Fruit fly (Drosophila melanogaster) S2 (cell line): ENCODE measurements around the gene dib.

Experiments
- CG8478 ChIP-seq: fragments of >200 bp; optimal IDR thresholded peaks from 2 replicates; lab custom pipeline; 2018
- CTCF ChIP-seq, 2 experiments: fragments of >200 bp; optimal IDR thresholded peaks; 2 replicates each; lab custom pipeline; 2018

The dib gene

dm6 chr3L:4113998-4114397, 51.9 kb downstream of the dib start:
- no peak for TF ChIP-seq CG8478 (lab: Kevin White, UChicago)
- TF ChIP-seq CTCF (optimal IDR thresholded peaks at IDR 0.05; lab: Kevin White, UChicago): no peak
